Worm (Caenorhabditis elegans) whole organism, late embryonic: ENCODE data around the gene nstp-10.

Source experiments
- C08G9.2 ChIP-seq: sonication (generic microtip); optimal IDR thresholded peaks from 2 replicates; lab custom pipeline; 2016; ENCODE audit warnings: mild to moderate bottlenecking, missing genetic modification characterization, moderate library complexity, missing compliant biosample characterization
- C38D4.7 ChIP-seq: fragments of 200-800 bp; sonication (Bioruptor generic); optimal IDR thresholded peaks from 2 replicates; lab custom pipeline; 2018; ENCODE audit warnings: mild to moderate bottlenecking, missing genetic modification characterization, moderate library complexity, missing compliant biosample characterization
- K02D7.2 ChIP-seq: sonication (generic microtip); optimal IDR thresholded peaks from 2 replicates; lab custom pipeline; 2017; ENCODE audit warnings: mild to moderate bottlenecking, missing genetic modification characterization, missing compliant biosample characterization
- K09A11.1 ChIP-seq: sonication (generic microtip); optimal IDR thresholded peaks from 2 replicates; lab custom pipeline; 2017; ENCODE audit warnings: antibody characterized with exemption, mild to moderate bottlenecking, missing genetic modification characterization, missing compliant biosample characterization; ENCODE audit not compliant: insufficient read depth
- Y22D7AL.16 ChIP-seq: sonication (generic microtip); optimal IDR thresholded peaks from 2 replicates; lab custom pipeline; 2016; ENCODE audit warnings: missing genetic modification characterization, missing compliant biosample characterization
- ahr-1 ChIP-seq: sonication (generic microtip); optimal IDR thresholded peaks from 2 replicates; lab custom pipeline; 2016; ENCODE audit warnings: missing genetic modification characterization, missing compliant biosample characterization
- ceh-14 ChIP-seq: sonication (generic microtip); optimal IDR thresholded peaks from 2 replicates; lab custom pipeline; 2016; ENCODE audit warnings: missing genotype, missing genetic modification characterization, missing compliant biosample characterization
- ceh-18 ChIP-seq: sonication (generic microtip); optimal IDR thresholded peaks from 2 replicates; lab custom pipeline; 2016; ENCODE audit warnings: missing genetic modification characterization, missing compliant biosample characterization
- ceh-19 ChIP-seq: fragments of 200-800 bp; sonication (Bioruptor generic); optimal IDR thresholded peaks from 2 replicates; lab custom pipeline; 2018; ENCODE audit warnings: mild to moderate bottlenecking, missing genetic modification characterization, missing compliant biosample characterization
- ceh-22 ChIP-seq: sonication (generic microtip); optimal IDR thresholded peaks from 2 replicates; lab custom pipeline; 2017; ENCODE audit warnings: missing biosample characterization, missing genetic modification characterization
- ceh-30 ChIP-seq: fragments of 150-350 bp; optimal IDR thresholded peaks from 2 replicates; lab custom pipeline; 2014; ENCODE audit warnings: missing biosample characterization, missing genetic modification characterization
- ceh-31 ChIP-seq: sonication (generic microtip); optimal IDR thresholded peaks from 2 replicates; lab custom pipeline; 2016; ENCODE audit warnings: missing genetic modification characterization, missing compliant biosample characterization
- ceh-34 ChIP-seq: sonication (generic microtip); optimal IDR thresholded peaks from 2 replicates; lab custom pipeline; 2016; ENCODE audit warnings: mild to moderate bottlenecking, missing genetic modification characterization, missing compliant biosample characterization
- ceh-45 ChIP-seq: fragments of 200-800 bp; sonication (Bioruptor generic); IDR thresholded peaks from 2 replicates; pipeline ENCODE4 v1.3.6; 2022; ENCODE audit warnings: missing genetic modification reagents, missing genetic modification characterization, missing compliant biosample characterization
- ceh-48 ChIP-seq: sonication (generic microtip); optimal IDR thresholded peaks from 2 replicates; lab custom pipeline; 2016; ENCODE audit warnings: missing genetic modification characterization, inconsistent platforms, missing compliant biosample characterization
- ceh-6 ChIP-seq: fragments of 200-800 bp; sonication (Bioruptor generic); optimal IDR thresholded peaks from 2 replicates; lab custom pipeline; 2018; ENCODE audit warnings: mild to moderate bottlenecking, missing genetic modification characterization, missing compliant biosample characterization
- che-1 ChIP-seq: sonication (generic microtip); optimal IDR thresholded peaks from 2 replicates; lab custom pipeline; 2016; ENCODE audit warnings: mild to moderate bottlenecking, missing genetic modification characterization, missing compliant biosample characterization
- dmd-4 ChIP-seq: sonication (generic microtip); optimal IDR thresholded peaks from 2 replicates; lab custom pipeline; 2016; ENCODE audit warnings: borderline replicate concordance, missing genetic modification characterization, missing compliant biosample characterization
- dve-1 ChIP-seq: sonication (generic microtip); optimal IDR thresholded peaks from 2 replicates; lab custom pipeline; 2017; ENCODE audit warnings: antibody characterized with exemption, mild to moderate bottlenecking, missing genetic modification characterization, missing compliant biosample characterization
- elt-2 ChIP-seq: sonication (generic microtip); optimal IDR thresholded peaks from 2 replicates; lab custom pipeline; 2016; ENCODE audit warnings: missing genetic modification reagents, missing genetic modification characterization, missing compliant biosample characterization
- elt-4 ChIP-seq: sonication (generic microtip); optimal IDR thresholded peaks from 2 replicates; lab custom pipeline; 2016; ENCODE audit warnings: missing genetic modification characterization, missing compliant biosample characterization
- ets-4 ChIP-seq: sonication (generic microtip); optimal IDR thresholded peaks from 2 replicates; lab custom pipeline; 2016; ENCODE audit warnings: missing genetic modification characterization, missing compliant biosample characterization
- eyg-1 ChIP-seq: sonication (generic microtip); optimal IDR thresholded peaks from 2 replicates; lab custom pipeline; 2016; ENCODE audit warnings: missing genotype, missing genetic modification characterization, missing compliant biosample characterization
- fax-1 ChIP-seq: sonication (generic microtip); optimal IDR thresholded peaks from 2 replicates; lab custom pipeline; 2016; ENCODE audit warnings: missing genotype, missing genetic modification characterization, missing compliant biosample characterization
- fkh-10 ChIP-seq: fragments of 150-350 bp; optimal IDR thresholded peaks from 2 replicates; lab custom pipeline; 2014; ENCODE audit warnings: missing biosample characterization, missing genetic modification reagents, missing genetic modification characterization
- fkh-6 ChIP-seq: sonication (generic microtip); optimal IDR thresholded peaks from 2 replicates; lab custom pipeline; 2016; ENCODE audit warnings: missing genetic modification characterization, missing compliant biosample characterization
- hlh-13 ChIP-seq: fragments of 200-800 bp; sonication (Bioruptor generic); optimal IDR thresholded peaks from 2 replicates; lab custom pipeline; 2018; ENCODE audit warnings: mild to moderate bottlenecking, missing genetic modification characterization, missing compliant biosample characterization
- hlh-15 ChIP-seq: sonication (generic microtip); optimal IDR thresholded peaks from 2 replicates; lab custom pipeline; 2016; ENCODE audit warnings: missing genetic modification characterization, missing compliant biosample characterization
- hlh-30 ChIP-seq: sonication (generic microtip); optimal IDR thresholded peaks from 2 replicates; lab custom pipeline; 2017; ENCODE audit warnings: antibody characterized with exemption, missing genetic modification characterization, missing compliant biosample characterization; ENCODE audit not compliant: insufficient read depth
- hlh-8 ChIP-seq: sonication (generic microtip); optimal IDR thresholded peaks from 2 replicates; lab custom pipeline; 2016; ENCODE audit warnings: missing genotype, missing genetic modification characterization, missing compliant biosample characterization
- lim-6 ChIP-seq: sonication (generic microtip); optimal IDR thresholded peaks from 2 replicates; lab custom pipeline; 2016; ENCODE audit warnings: missing genetic modification characterization, missing compliant biosample characterization
- lin-11 ChIP-seq: fragments of 200-800 bp; sonication (Bioruptor generic); optimal IDR thresholded peaks from 2 replicates; lab custom pipeline; 2018; ENCODE audit warnings: mild to moderate bottlenecking, missing genetic modification characterization, missing compliant biosample characterization
- mec-3 ChIP-seq: sonication (generic microtip); optimal IDR thresholded peaks from 2 replicates; lab custom pipeline; 2016; ENCODE audit warnings: borderline replicate concordance, missing genetic modification characterization, missing compliant biosample characterization
- nfya-1 ChIP-seq: sonication (generic microtip); optimal IDR thresholded peaks from 2 replicates; lab custom pipeline; 2017; ENCODE audit warnings: missing genetic modification characterization, mild to moderate bottlenecking, missing compliant biosample characterization, antibody characterized with exemption, moderate library complexity
- nhr-11 ChIP-seq: fragments of 150-350 bp; optimal IDR thresholded peaks from 2 replicates; lab custom pipeline; 2014; ENCODE audit warnings: missing biosample characterization, missing genetic modification characterization
- npax-4 ChIP-seq: sonication (generic microtip); optimal IDR thresholded peaks from 2 replicates; lab custom pipeline; 2016; ENCODE audit warnings: missing genetic modification characterization, missing compliant biosample characterization
- pag-3 ChIP-seq: sonication (generic microtip); optimal IDR thresholded peaks from 2 replicates; lab custom pipeline; 2016; ENCODE audit warnings: missing compliant biosample characterization, missing genetic modification characterization, borderline replicate concordance
- pax-1 ChIP-seq: fragments of 150-350 bp; optimal IDR thresholded peaks from 2 replicates; lab custom pipeline; 2014; ENCODE audit warnings: missing biosample characterization, missing genetic modification characterization
- pha-2 ChIP-seq: sonication (generic microtip); optimal IDR thresholded peaks from 2 replicates; lab custom pipeline; 2017; ENCODE audit warnings: mild to moderate bottlenecking, missing genetic modification characterization, missing compliant biosample characterization
- pha-4 ChIP-seq: fragments of 150-350 bp; optimal IDR thresholded peaks from 2 replicates; lab custom pipeline; 2018; ENCODE audit warnings: missing biosample characterization, missing genetic modification reagents, missing genetic modification characterization
- pqm-1 ChIP-seq: sonication (generic microtip); optimal IDR thresholded peaks from 2 replicates; lab custom pipeline; 2016; ENCODE audit warnings: missing genetic modification characterization, missing compliant biosample characterization
- pros-1 ChIP-seq: fragments of 150-350 bp; optimal IDR thresholded peaks from 2 replicates; lab custom pipeline; 2014; ENCODE audit warnings: missing biosample characterization, missing genetic modification reagents, missing genetic modification characterization
- ref-2 ChIP-seq: sonication (generic microtip); optimal IDR thresholded peaks from 2 replicates; lab custom pipeline; 2016; ENCODE audit warnings: missing genetic modification characterization, missing compliant biosample characterization
- sdc-2 ChIP-seq: sonication (generic microtip); optimal IDR thresholded peaks from 2 replicates; lab custom pipeline; 2016; ENCODE audit warnings: missing genotype, missing genetic modification characterization, missing compliant biosample characterization
- sox-2 ChIP-seq: fragments of 200-800 bp; sonication (Bioruptor generic); IDR thresholded peaks from 2 replicates; pipeline ENCODE4 v1.3.6; 2022; ENCODE audit warnings: missing genetic modification reagents, missing genetic modification characterization, missing compliant biosample characterization
- sox-4 ChIP-seq: sonication (generic microtip); optimal IDR thresholded peaks from 2 replicates; lab custom pipeline; 2017; ENCODE audit warnings: mild to moderate bottlenecking, missing genetic modification characterization, inconsistent platforms, missing compliant biosample characterization
- tbx-2 ChIP-seq: sonication (generic microtip); optimal IDR thresholded peaks from 2 replicates; lab custom pipeline; 2016; ENCODE audit warnings: missing genetic modification characterization, missing compliant biosample characterization
- tbx-7 ChIP-seq: sonication (generic microtip); optimal IDR thresholded peaks from 2 replicates; lab custom pipeline; 2016; ENCODE audit warnings: missing genotype, missing genetic modification characterization, missing compliant biosample characterization
- ttx-3 ChIP-seq: sonication (generic microtip); optimal IDR thresholded peaks from 2 replicates; lab custom pipeline; 2016; ENCODE audit warnings: missing genetic modification reagents, missing genetic modification characterization, missing compliant biosample characterization
- unc-3 ChIP-seq, 2 experiments: fragments of 200-800 bp in 1 of 2; sonication (Bioruptor generic) in 1 of 2; sonication (generic microtip) in 1 of 2; conservative IDR thresholded peaks in 1 of 2; optimal IDR thresholded peaks in 1 of 2; 2 replicates each; pipeline versions ENCODE4 v1.3.6 to Lab custom; 2016 to 2022; ENCODE audit warnings: missing compliant biosample characterization in 2 of 2, missing genetic modification characterization in 2 of 2, missing genetic modification reagents in 1 of 2
- unc-42 ChIP-seq: sonication (generic microtip); optimal IDR thresholded peaks from 2 replicates; lab custom pipeline; 2016; ENCODE audit warnings: missing genotype, missing genetic modification characterization, missing compliant biosample characterization
- zip-5 ChIP-seq: sonication (generic microtip); optimal IDR thresholded peaks from 2 replicates; lab custom pipeline; 2016; ENCODE audit warnings: missing genetic modification characterization, missing compliant biosample characterization
- ztf-16 ChIP-seq: sonication (generic microtip); optimal IDR thresholded peaks from 2 replicates; lab custom pipeline; 2017; ENCODE audit warnings: missing genetic modification characterization, missing compliant biosample characterization

Gene nstp-10

ce11 chrV:9561624-9562179 is 12.1 kb upstream of the nstp-10 start, which contains the start of gene rgef-1:
rgef-1 (minus strand) TSS chrV:9561674.
- TF ChIP-seq K09A11.1: no peak
- TF ChIP-seq K02D7.2 (tag; lab: Kevin White, UChicago): no peak
- peak; percentile 87 for TF ChIP-seq unc-42 (tag; lab: Kevin White, UChicago)
- no peak for TF ChIP-seq hlh-8
- TF ChIP-seq pha-4: no peak
- no peak for TF ChIP-seq unc-3 (GFP tag; conservative IDR thresholded peaks at IDR 0.05; lab: Robert Waterston, UW)
- no peak for TF ChIP-seq unc-3 (tag; optimal IDR thresholded peaks at IDR 0.05; lab: Kevin White, UChicago)
- no peak for TF ChIP-seq ztf-16 (tag; lab: Kevin White, UChicago)
- no peak for TF ChIP-seq fkh-10 (GFP tag; lab: Kevin White, UChicago)
- TF ChIP-seq nfya-1 (tag; lab: Kevin White, UChicago): peak; percentile 47
- TF ChIP-seq pag-3 (tag; lab: Kevin White, UChicago): no peak
- peak; percentile 85 for TF ChIP-seq ceh-31 (tag; lab: Kevin White, UChicago)
- TF ChIP-seq ets-4 (tag; lab: Kevin White, UChicago): no peak
- TF ChIP-seq hlh-30: no peak
- TF ChIP-seq C08G9.2: peak; percentile 33
- TF ChIP-seq npax-4 (tag; lab: Kevin White, UChicago): no peak
- no peak for TF ChIP-seq ceh-22
- TF ChIP-seq sox-2 (GFP tag; lab: Robert Waterston, UW): no peak
- no peak for TF ChIP-seq che-1 (tag; lab: Kevin White, UChicago)
- no peak for TF ChIP-seq ahr-1 (tag; lab: Kevin White, UChicago)
- TF ChIP-seq ceh-34 (tag; lab: Kevin White, UChicago): peak; percentile 37
- no peak for TF ChIP-seq sox-4 (tag; lab: Kevin White, UChicago)
- TF ChIP-seq tbx-7 (tag; lab: Kevin White, UChicago): no peak
- no peak for TF ChIP-seq sdc-2 (tag; lab: Kevin White, UChicago)
- no peak for TF ChIP-seq ttx-3
- TF ChIP-seq dve-1 (tag; lab: Kevin White, UChicago): no peak
- no peak for TF ChIP-seq pqm-1 (tag; lab: Kevin White, UChicago)
- no peak for TF ChIP-seq hlh-13 (GFP tag; lab: Kevin White, UChicago)
- no peak for TF ChIP-seq mec-3
- no peak for TF ChIP-seq elt-2
- TF ChIP-seq ceh-30 (tag; lab: Kevin White, UChicago): no peak
- TF ChIP-seq pros-1 (tag; lab: Kevin White, UChicago): peak; percentile 17
- TF ChIP-seq elt-4: no peak
- TF ChIP-seq ref-2 (tag; lab: Kevin White, UChicago): peak; percentile 20
- TF ChIP-seq tbx-2: peak; percentile 59
- TF ChIP-seq ceh-14: peak; percentile 76
- peak; percentile 44 for TF ChIP-seq ceh-18 (tag; lab: Kevin White, UChicago)
- TF ChIP-seq ceh-45 (GFP tag; lab: Robert Waterston, UW): no peak
- TF ChIP-seq nhr-11: no peak
- TF ChIP-seq zip-5 (tag; lab: Kevin White, UChicago): no peak
- TF ChIP-seq lim-6: no peak
- no peak for TF ChIP-seq fkh-6 (tag; lab: Kevin White, UChicago)
- TF ChIP-seq Y22D7AL.16 (tag; lab: Kevin White, UChicago): no peak
- no peak for TF ChIP-seq pha-2 (tag; lab: Kevin White, UChicago)
- no peak for TF ChIP-seq eyg-1 (tag; lab: Kevin White, UChicago)
- TF ChIP-seq hlh-15: no peak
- no peak for TF ChIP-seq fax-1 (tag; lab: Kevin White, UChicago)
- peak; percentile 89 for TF ChIP-seq ceh-48 (tag; lab: Kevin White, UChicago)
- no peak for TF ChIP-seq lin-11 (tag; lab: Kevin White, UChicago)
- no peak for TF ChIP-seq pax-1 (tag; lab: Kevin White, UChicago)
- no peak for TF ChIP-seq C38D4.7
- TF ChIP-seq ceh-6 (GFP tag; lab: Kevin White, UChicago): no peak
- TF ChIP-seq dmd-4 (tag; lab: Kevin White, UChicago): no peak
- peak; percentile 44 for TF ChIP-seq ceh-19 (GFP tag; lab: Kevin White, UChicago)
